Fruit fly (Drosophila melanogaster) whole organism, embryonic: ENCODE data around the gene RpS28-like.

Experiments used
- CG11093 ChIP-seq: fragments of 200-800 bp; sonication (Bioruptor generic); IDR thresholded peaks from 3 replicates; pipeline ENCODE4 v1.3.6; 2022; ENCODE audit warnings: missing biosample characterization, missing genetic modification characterization
- CG7745 ChIP-seq: fragments of 200-800 bp; sonication (Bioruptor generic); optimal IDR thresholded peaks from 2 replicates; lab custom pipeline; 2018; ENCODE audit warnings: missing biosample characterization, mild to moderate bottlenecking, missing genetic modification characterization, moderate library complexity
- CG8924 ChIP-seq: fragments of 200-800 bp; optimal IDR thresholded peaks from 3 replicates; lab custom pipeline; 2019; ENCODE audit warnings: missing biosample characterization, mild to moderate bottlenecking, missing genetic modification characterization, moderate library complexity
- MBD-R2 ChIP-seq: fragments of 200-800 bp; sonication (Bioruptor generic); IDR thresholded peaks from 2 replicates; pipeline ENCODE4 v1.3.6; 2022; ENCODE audit warnings: missing biosample characterization, missing genetic modification characterization
- Mad ChIP-seq: fragments of 200-800 bp; sonication (Bioruptor generic); optimal IDR thresholded peaks from 2 replicates; lab custom pipeline; 2016; ENCODE audit warnings: missing biosample characterization, missing genetic modification characterization
- Myb ChIP-seq: fragments of 200-800 bp; sonication (Bioruptor generic); optimal IDR thresholded peaks from 2 replicates; lab custom pipeline; 2016; ENCODE audit warnings: missing biosample characterization, missing genetic modification characterization
- Rfx ChIP-seq: fragments of 200-800 bp; sonication (Bioruptor generic); IDR thresholded peaks from 2 replicates; pipeline ENCODE4 v1.3.6; 2022; ENCODE audit warnings: missing biosample characterization, missing genetic modification characterization
- YL-1 ChIP-seq: fragments of 200-800 bp; sonication (Bioruptor generic); optimal IDR thresholded peaks from 3 replicates; lab custom pipeline; 2017; ENCODE audit warnings: missing biosample characterization, mild to moderate bottlenecking, missing genetic modification characterization
- ash1 ChIP-seq: fragments of 200-800 bp; sonication (Bioruptor generic); optimal IDR thresholded peaks from 2 replicates; lab custom pipeline; 2018; ENCODE audit warnings: missing biosample characterization, mild to moderate bottlenecking, missing genetic modification characterization
- crp ChIP-seq, 2 experiments: fragments of 200-800 bp; sonication (Bioruptor generic); optimal IDR thresholded peaks; 2 replicates in 1 of 2; 3 replicates in 1 of 2; lab custom pipeline; 2017; ENCODE audit warnings: missing biosample characterization in 2 of 2, missing genetic modification characterization in 2 of 2, mild to moderate bottlenecking in 1 of 2, moderate library complexity in 1 of 2
- esg ChIP-seq: fragments of 200-800 bp; sonication (Bioruptor generic); conservative IDR thresholded peaks from 2 replicates; pipeline ENCODE4 v1.3.6; 2022; ENCODE audit warnings: missing biosample characterization, missing genetic modification characterization
- lab ChIP-seq: fragments of 200-800 bp; sonication (Bioruptor generic); optimal IDR thresholded peaks from 3 replicates; lab custom pipeline; 2017; ENCODE audit warnings: missing biosample characterization, missing genetic modification characterization, mild to moderate bottlenecking, moderate library complexity, missing genetic modification reagents
- p53 ChIP-seq: fragments of 200-800 bp; sonication (Bioruptor generic); optimal IDR thresholded peaks from 2 replicates; lab custom pipeline; 2016; ENCODE audit warnings: missing biosample characterization, missing genetic modification characterization

DNA sequence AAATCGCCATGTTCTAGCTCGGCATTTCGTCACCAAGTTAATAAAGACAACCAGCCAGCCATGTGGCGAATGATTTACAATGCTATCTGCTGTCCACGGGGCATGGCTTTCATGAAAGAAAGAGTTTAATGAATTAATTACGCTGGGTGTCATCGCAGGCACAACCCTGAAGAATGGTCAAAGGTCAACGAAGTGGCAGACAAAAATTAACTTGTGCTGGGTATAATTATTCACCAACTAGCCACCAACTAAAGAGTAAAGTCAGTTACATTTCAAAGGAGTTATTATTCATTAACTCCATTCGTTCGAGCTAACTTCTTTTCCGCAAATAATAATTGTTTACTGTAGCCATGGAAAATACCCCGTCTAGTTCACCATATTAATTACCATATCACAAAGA is 20.9 kb downstream of the RpS28-like start:
- TF ChIP-seq p53 (GFP tag; lab: Kevin White, UChicago) (no peak), YL-1 (GFP tag; lab: Kevin White, UChicago) (no peak), crp (GFP tag; optimal IDR thresholded peaks at IDR 0.05; lab: Kevin White, UChicago) (no peak), CG8924 (tag; lab: Kevin White, UChicago) (no peak), Myb (GFP tag; lab: Kevin White, UChicago) (no peak), Mad (GFP tag; lab: Kevin White, UChicago) (no peak), lab (GFP tag; lab: Kevin White, UChicago) (no peak), CG7745 (tag; lab: Kevin White, UChicago) (no peak), Rfx (no peak), CG11093 (GFP tag; lab: Robert Waterston, UW) (no peak), MBD-R2 (GFP tag; lab: Robert Waterston, UW) (no peak), esg (GFP tag; lab: Robert Waterston, UW) (no peak), ash1 (GFP tag; lab: Kevin White, UChicago) (no peak)
